Fruit fly (Drosophila melanogaster) Kc167 (cell line): ENCODE measurements around the gene CG42394.

ENCODE experiments used
- Myc ChIP-seq: fragments of >200 bp; optimal IDR thresholded peaks from 2 replicates; lab custom pipeline; 2017; ENCODE audit warnings: missing external identifiers
- Sin3A ChIP-seq: fragments of >200 bp; optimal IDR thresholded peaks from 2 replicates; lab custom pipeline; 2018; ENCODE audit warnings: missing external identifiers
- h ChIP-seq: fragments of >200 bp; optimal IDR thresholded peaks from 3 replicates; lab custom pipeline; 2018; ENCODE audit warnings: missing external identifiers
- insv ChIP-seq: fragments of >200 bp; optimal IDR thresholded peaks from 3 replicates; lab custom pipeline; 2018; ENCODE audit warnings: missing external identifiers
- psq ChIP-seq: fragments of >200 bp; optimal IDR thresholded peaks from 2 replicates; lab custom pipeline; 2017; ENCODE audit warnings: missing external identifiers
- ttk ChIP-seq: sonication (Bioruptor generic); optimal IDR thresholded peaks from 2 replicates; lab custom pipeline; 2017; ENCODE audit warnings: missing external identifiers

The CG42394 gene

dm6 chr3R:10852232-10852774, 2.7 kb downstream of the CG42394 start, which contains the start of gene CG4565:
CG4565 (plus strand) TSS chr3R:10852724.
- TF ChIP-seq Myc (no peak), psq (lab: Kevin White, UChicago) (no peak), h (lab: Kevin White, UChicago) (no peak), ttk (lab: Kevin White, UChicago) (no peak), Sin3A (lab: Kevin White, UChicago) (no peak), insv (lab: Kevin White, UChicago) (no peak)

dm6 chr3R:10854243-10854874, 4.7 kb downstream of the CG42394 start, which contains the start of the genes CG6567 and CG4511:
CG6567 (minus strand) TSS chr3R:10854451.
CG4511 (plus strand) TSS chr3R:10854501.
- no peak for TF ChIP-seq h (lab: Kevin White, UChicago)
- no peak for TF ChIP-seq Myc
- no peak for TF ChIP-seq psq (lab: Kevin White, UChicago)
- TF ChIP-seq Sin3A (lab: Kevin White, UChicago) = no peak
- no peak for TF ChIP-seq insv (lab: Kevin White, UChicago)
- TF ChIP-seq ttk (lab: Kevin White, UChicago) = no peak

DNA sequence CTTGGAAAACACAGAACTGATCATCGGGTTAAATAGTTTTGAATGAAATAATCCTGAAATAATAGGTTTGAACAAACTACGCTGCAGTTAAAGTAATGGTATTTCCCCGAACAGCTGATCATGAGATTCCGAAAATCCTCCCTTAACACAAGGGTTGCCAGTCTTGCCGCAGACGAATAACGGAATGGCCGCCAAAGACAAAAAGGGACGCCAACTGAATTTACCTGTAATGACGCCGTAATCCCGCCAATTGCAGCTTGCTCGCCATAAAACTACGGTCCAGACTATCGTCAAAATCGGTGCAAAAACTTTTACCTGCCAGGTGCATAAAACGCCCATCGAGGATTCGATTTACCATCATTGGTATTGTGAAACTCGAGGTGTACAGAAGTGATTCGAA, 7.0 kb downstream of the CG42394 start, which contains the start of gene CG4570:
TSS of gene CG4570 (plus strand) at position 190 of the 400 bp plus-strand sequence.
- TF ChIP-seq ttk (lab: Kevin White, UChicago) (no peak), h (lab: Kevin White, UChicago) (no peak), Sin3A (lab: Kevin White, UChicago) (no peak), Myc (no peak), insv (lab: Kevin White, UChicago) (no peak), psq (lab: Kevin White, UChicago) (no peak)

dm6 chr3R:10859713-10860112, 10.1 kb downstream of the CG42394 start, which contains the start of gene CG14694:
CG14694 (minus strand) TSS chr3R:10859813.
- no peak for TF ChIP-seq ttk (lab: Kevin White, UChicago)
- TF ChIP-seq insv (lab: Kevin White, UChicago) = no peak
- no peak for TF ChIP-seq h (lab: Kevin White, UChicago)
- no peak for TF ChIP-seq Sin3A (lab: Kevin White, UChicago)
- no peak for TF ChIP-seq psq (lab: Kevin White, UChicago)
- no peak for TF ChIP-seq Myc

dm6 chr3R:10862773-10863445, 13.3 kb downstream of the CG42394 start, which contains the start of gene CG6574:
CG6574 (minus strand) TSS chr3R:10862988.
- TF ChIP-seq psq (lab: Kevin White, UChicago) (no peak), Myc (no peak), h (lab: Kevin White, UChicago) (no peak)

DNA sequence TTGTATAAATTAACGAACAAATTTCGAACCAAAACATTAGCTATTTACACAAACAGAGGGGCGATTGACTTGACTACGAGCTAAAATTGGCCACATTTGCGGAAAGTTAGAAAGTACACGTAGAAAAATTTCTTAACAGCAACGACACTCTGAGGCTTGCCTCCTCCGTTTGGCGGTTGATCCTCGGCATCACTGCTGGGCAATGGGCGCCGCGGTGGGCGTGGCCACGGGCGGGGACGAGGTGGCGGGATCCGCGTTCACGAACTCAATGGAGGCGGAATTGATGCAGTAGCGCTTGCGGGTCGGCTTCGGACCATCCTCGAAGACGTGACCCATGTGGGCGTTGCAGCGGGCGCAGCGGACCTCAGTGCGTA, 13.8 kb downstream of the CG42394 start:
- no peak for TF ChIP-seq ttk (lab: Kevin White, UChicago)
- TF ChIP-seq h (lab: Kevin White, UChicago) = no peak
- TF ChIP-seq Myc = no peak
- no peak for TF ChIP-seq psq (lab: Kevin White, UChicago)

- TF ChIP-seq h (lab: Kevin White, UChicago) (no peak), Myc (no peak), insv (lab: Kevin White, UChicago) (no peak), ttk (lab: Kevin White, UChicago) (no peak), psq (lab: Kevin White, UChicago) (no peak), Sin3A (lab: Kevin White, UChicago) (no peak)
Measured at dm6 chr3R:10863956-10864355, 14.3 kb downstream of the CG42394 start.

DNA sequence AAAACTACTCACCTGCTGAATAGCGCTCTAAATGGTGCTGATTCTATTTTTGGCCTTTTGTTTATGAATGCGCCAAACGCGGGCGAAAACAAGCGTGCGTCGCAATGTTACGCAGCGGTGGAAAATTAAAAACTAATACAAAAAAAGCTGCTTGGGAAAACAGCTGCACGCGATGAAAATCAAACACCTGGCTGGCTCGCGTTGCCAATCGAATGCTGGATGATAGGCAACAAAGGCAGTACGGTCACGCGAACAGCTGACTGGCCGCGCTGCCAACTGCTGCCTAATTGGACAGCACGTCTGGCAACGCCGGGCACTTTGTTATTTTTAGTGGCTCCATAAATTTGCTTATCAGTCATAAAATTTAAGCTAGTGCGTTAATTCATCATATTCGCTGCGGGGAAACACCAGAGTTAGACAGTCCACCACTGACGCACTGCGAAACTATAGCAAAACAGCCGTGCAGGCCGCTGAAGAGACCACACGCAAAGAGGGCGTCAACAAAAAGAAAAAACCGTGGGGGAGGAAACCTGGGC, 18.9 kb downstream of the CG42394 start, which contains the start of the genes SelR and Tsp86D:
TSS of gene SelR (minus strand) at position 216 of the 536 bp plus-strand sequence.
TSS of gene Tsp86D (plus strand) at position 282 of the 536 bp plus-strand sequence.
- no peak for TF ChIP-seq Sin3A (lab: Kevin White, UChicago)
- TF ChIP-seq h (lab: Kevin White, UChicago) = no peak
- TF ChIP-seq insv (lab: Kevin White, UChicago) = no peak
- no peak for TF ChIP-seq Myc
- TF ChIP-seq psq (lab: Kevin White, UChicago) = no peak
- no peak for TF ChIP-seq ttk (lab: Kevin White, UChicago)

- TF ChIP-seq psq (lab: Kevin White, UChicago) (no peak), h (lab: Kevin White, UChicago) (no peak), Myc (no peak)
Measured at dm6 chr3R:10870561-10870960, 20.9 kb downstream of the CG42394 start.

- TF ChIP-seq Sin3A (lab: Kevin White, UChicago) = no peak
- TF ChIP-seq psq (lab: Kevin White, UChicago) = no peak
- no peak for TF ChIP-seq Myc
- TF ChIP-seq h (lab: Kevin White, UChicago) = no peak
- TF ChIP-seq ttk (lab: Kevin White, UChicago) = no peak
- TF ChIP-seq insv (lab: Kevin White, UChicago) = no peak
Measured at dm6 chr3R:10872148-10872783, 22.6 kb downstream of the CG42394 start, which contains the start of gene Fdh. Fdh (minus strand) TSS chr3R:10872381.

- TF ChIP-seq Sin3A (lab: Kevin White, UChicago) = no peak
- TF ChIP-seq psq (lab: Kevin White, UChicago) = no peak
- TF ChIP-seq Myc = no peak
- TF ChIP-seq ttk (lab: Kevin White, UChicago) = no peak
Measured at dm6 chr3R:10872820-10873219, 23.2 kb downstream of the CG42394 start, which contains the start of gene CG4596. CG4596 (plus strand) TSS chr3R:10873038.
